Worm (Caenorhabditis elegans) whole organism, mixed stage, embryonic: Measurements from ENCODE around the gene F52G3.7.

Experiments used
- bed-3 ChIP-seq: fragments of 200-800 bp; sonication (Bioruptor generic); optimal IDR thresholded peaks from 3 replicates; lab custom pipeline; 2018; ENCODE audit warnings: mild to moderate bottlenecking, missing genetic modification characterization, moderate library complexity, missing compliant biosample characterization
- blmp-1 ChIP-seq: fragments of 150-350 bp; optimal IDR thresholded peaks from 2 replicates; lab custom pipeline; 2014; ENCODE audit warnings: missing biosample characterization, missing genetic modification characterization
- ceh-39 ChIP-seq: fragments of 150-350 bp; optimal IDR thresholded peaks from 2 replicates; lab custom pipeline; 2014; ENCODE audit warnings: missing biosample characterization, missing genetic modification characterization
- ceh-43 ChIP-seq: fragments of 200-800 bp; sonication (Bioruptor generic); optimal IDR thresholded peaks from 2 replicates; lab custom pipeline; 2018; ENCODE audit warnings: mild to moderate bottlenecking, missing genetic modification characterization, moderate library complexity, missing compliant biosample characterization
- ceh-83 ChIP-seq: fragments of 200-800 bp; sonication (Bioruptor generic); optimal IDR thresholded peaks from 2 replicates; lab custom pipeline; 2018; ENCODE audit warnings: mild to moderate bottlenecking, missing genetic modification characterization, missing compliant biosample characterization
- ces-1 ChIP-seq: fragments of 150-350 bp; optimal IDR thresholded peaks from 2 replicates; lab custom pipeline; 2014; ENCODE audit warnings: missing biosample characterization, missing genetic modification reagents, missing genetic modification characterization
- cnd-1 ChIP-seq: fragments of 200-800 bp; sonication (Bioruptor generic); optimal IDR thresholded peaks from 2 replicates; lab custom pipeline; 2018; ENCODE audit warnings: mild to moderate bottlenecking, missing genetic modification characterization, missing compliant biosample characterization
- drap-1 ChIP-seq: fragments of 200-800 bp; sonication (Bioruptor generic); optimal IDR thresholded peaks from 3 replicates; lab custom pipeline; 2018; ENCODE audit warnings: mild to moderate bottlenecking, missing genetic modification characterization, missing compliant biosample characterization
- elt-1 ChIP-seq: sonication (generic microtip); optimal IDR thresholded peaks from 2 replicates; lab custom pipeline; 2017; ENCODE audit warnings: missing genetic modification characterization, mild to moderate bottlenecking, missing compliant biosample characterization, antibody characterized with exemption, moderate library complexity, borderline replicate concordance; ENCODE audit not compliant: insufficient read depth
- flh-1 ChIP-seq: fragments of 200-800 bp; sonication (Bioruptor generic); optimal IDR thresholded peaks from 2 replicates; lab custom pipeline; 2018; ENCODE audit warnings: mild to moderate bottlenecking, missing genetic modification characterization, moderate library complexity, missing compliant biosample characterization
- ham-2 ChIP-seq: fragments of 200-800 bp; sonication (Bioruptor generic); optimal IDR thresholded peaks from 2 replicates; lab custom pipeline; 2018; ENCODE audit warnings: mild to moderate bottlenecking, missing genetic modification characterization, missing compliant biosample characterization
- lin-13 ChIP-seq: fragments of 150-350 bp; optimal IDR thresholded peaks from 2 replicates; lab custom pipeline; 2014; ENCODE audit warnings: missing biosample characterization, missing genetic modification characterization
- lin-32 ChIP-seq: fragments of 200-800 bp; sonication (Bioruptor generic); optimal IDR thresholded peaks from 2 replicates; lab custom pipeline; 2018; ENCODE audit warnings: mild to moderate bottlenecking, missing genetic modification characterization, missing compliant biosample characterization
- lsy-2 ChIP-seq: fragments of 150-350 bp; optimal IDR thresholded peaks from 2 replicates; lab custom pipeline; 2014; ENCODE audit warnings: missing biosample characterization, missing genetic modification characterization
- mab-5 ChIP-seq: fragments of 150-350 bp; optimal IDR thresholded peaks from 2 replicates; lab custom pipeline; 2014; ENCODE audit warnings: missing biosample characterization, missing genetic modification characterization
- mep-1 ChIP-seq: fragments of 150-350 bp; optimal IDR thresholded peaks from 2 replicates; lab custom pipeline; 2017; ENCODE audit warnings: missing biosample characterization, missing genetic modification reagents, missing genetic modification characterization, inconsistent platforms
- nhr-12 ChIP-seq: fragments of 150-350 bp; optimal IDR thresholded peaks from 2 replicates; lab custom pipeline; 2014; ENCODE audit warnings: missing biosample characterization, missing genetic modification characterization
- nhr-2 ChIP-seq: fragments of 150-350 bp; optimal IDR thresholded peaks from 2 replicates; lab custom pipeline; 2014; ENCODE audit warnings: missing biosample characterization, missing genetic modification characterization
- nhr-237 ChIP-seq: fragments of 150-350 bp; optimal IDR thresholded peaks from 2 replicates; lab custom pipeline; 2014; ENCODE audit warnings: missing biosample characterization, missing genetic modification characterization
- nhr-28 ChIP-seq: fragments of 150-350 bp; optimal IDR thresholded peaks from 2 replicates; lab custom pipeline; 2014; ENCODE audit warnings: missing biosample characterization, missing genetic modification characterization
- nhr-76 ChIP-seq: sonication (generic microtip); optimal IDR thresholded peaks from 2 replicates; lab custom pipeline; 2017; ENCODE audit warnings: missing biosample characterization, missing genetic modification characterization
- pha-4 ChIP-seq: fragments of 150-350 bp; optimal IDR thresholded peaks from 2 replicates; lab custom pipeline; 2018; ENCODE audit warnings: missing biosample characterization, missing genetic modification reagents, missing genetic modification characterization
- sem-2 ChIP-seq: fragments of 200-800 bp; sonication (Bioruptor generic); optimal IDR thresholded peaks from 2 replicates; lab custom pipeline; 2018; ENCODE audit warnings: mild to moderate bottlenecking, missing genetic modification characterization, missing compliant biosample characterization
- snpc-4 ChIP-seq: fragments of 150-350 bp; optimal IDR thresholded peaks from 2 replicates; lab custom pipeline; 2014; ENCODE audit warnings: missing biosample characterization, missing genetic modification characterization
- sptf-1 ChIP-seq: sonication (generic microtip); optimal IDR thresholded peaks from 2 replicates; lab custom pipeline; 2017; ENCODE audit warnings: mild to moderate bottlenecking, missing genetic modification characterization, moderate library complexity, missing compliant biosample characterization
- tbx-8 ChIP-seq: fragments of 200-800 bp; sonication (Bioruptor generic); optimal IDR thresholded peaks from 2 replicates; lab custom pipeline; 2018; ENCODE audit warnings: mild to moderate bottlenecking, missing genetic modification characterization, moderate library complexity, missing compliant biosample characterization
- unc-120 ChIP-seq: sonication (generic microtip); optimal IDR thresholded peaks from 2 replicates; lab custom pipeline; 2017; ENCODE audit warnings: missing genetic modification characterization, missing compliant biosample characterization; ENCODE audit not compliant: poor library complexity, severe bottlenecking
- unc-39 ChIP-seq: fragments of 150-350 bp; optimal IDR thresholded peaks from 2 replicates; lab custom pipeline; 2014; ENCODE audit warnings: missing biosample characterization, missing genetic modification characterization
- unc-62 ChIP-seq: fragments of 150-350 bp; optimal IDR thresholded peaks from 2 replicates; lab custom pipeline; 2014; ENCODE audit warnings: missing biosample characterization, missing genetic modification reagents, missing genetic modification characterization
- zip-8 ChIP-seq: fragments of 150-350 bp; optimal IDR thresholded peaks from 2 replicates; lab custom pipeline; 2014; ENCODE audit warnings: missing biosample characterization, missing genetic modification characterization
- ztf-11 ChIP-seq: fragments of 150-350 bp; optimal IDR thresholded peaks from 2 replicates; lab custom pipeline; 2014; ENCODE audit warnings: missing biosample characterization, missing genetic modification characterization

Gene F52G3.7

ce11 chrX:16988367-16988766 is 24.6 kb downstream of the F52G3.7 start:
- TF ChIP-seq cnd-1: peak; percentile 54
- no peak for TF ChIP-seq zip-8 (tag; lab: Kevin White, UChicago)
- peak; percentile 2 for TF ChIP-seq nhr-2 (tag; lab: Kevin White, UChicago)
- peak; percentile 34 for TF ChIP-seq unc-62
- TF ChIP-seq lin-32 (GFP tag; lab: Kevin White, UChicago): peak; percentile 69

- peak; percentile 100 for TF ChIP-seq ces-1 (GFP tag; lab: Kevin White, UChicago)
- peak; percentile 10 for TF ChIP-seq nhr-237 (tag; lab: Kevin White, UChicago)
- no peak for TF ChIP-seq lsy-2 (tag; lab: Kevin White, UChicago)
- no peak for TF ChIP-seq bed-3
- TF ChIP-seq, all 35 proteins: peak for 2
Measured at ce11 chrX:16991437-16991836, 27.7 kb downstream of the F52G3.7 start.

- TF ChIP-seq sem-2 (GFP tag; lab: Kevin White, UChicago) (no peak), elt-1 (tag; lab: Kevin White, UChicago) (no peak), pha-4 (tag; lab: Kevin White, UChicago) (no peak), unc-120 (tag; lab: Kevin White, UChicago) (no peak), drap-1 (GFP tag; lab: Kevin White, UChicago) (no peak), flh-1 (GFP tag; lab: Kevin White, UChicago) (no peak), mep-1 (tag; lab: Kevin White, UChicago) (no peak), snpc-4 (tag; lab: Kevin White, UChicago) (no peak), unc-39 (tag; lab: Kevin White, UChicago) (no peak), nhr-28 (tag; lab: Kevin White, UChicago) (no peak), nhr-237 (tag; lab: Kevin White, UChicago) (no peak), ztf-11 (tag; lab: Kevin White, UChicago) (no peak), blmp-1 (tag; lab: Kevin White, UChicago) (no peak), lin-13 (tag; lab: Kevin White, UChicago) (no peak), bed-3 (no peak), zip-8 (tag; lab: Kevin White, UChicago) (no peak)
Measured at ce11 chrX:16993524-16993923, 29.8 kb downstream of the F52G3.7 start.

- no peak for TF ChIP-seq sptf-1
- TF ChIP-seq ces-1 (GFP tag; lab: Kevin White, UChicago): peak; percentile 51
Measured at ce11 chrX:16994417-16994816, 30.7 kb downstream of the F52G3.7 start.

ce11 chrX:16995149-16995885 is 31.6 kb downstream of the F52G3.7 start:
- TF ChIP-seq ham-2 (GFP tag; lab: Kevin White, UChicago) (no peak), snpc-4 (tag; lab: Kevin White, UChicago) (no peak), nhr-12 (no peak), mep-1 (tag; lab: Kevin White, UChicago) (no peak), nhr-28 (tag; lab: Kevin White, UChicago) (no peak), lin-32 (GFP tag; lab: Kevin White, UChicago) (no peak), nhr-76 (no peak), sem-2 (GFP tag; lab: Kevin White, UChicago) (no peak), zip-8 (tag; lab: Kevin White, UChicago) (no peak), tbx-8 (no peak), ceh-83 (GFP tag; lab: Kevin White, UChicago) (no peak), pha-4 (tag; lab: Kevin White, UChicago) (no peak), mab-5 (no peak), ces-1 (GFP tag; lab: Kevin White, UChicago) (no peak), ceh-43 (no peak), ceh-39 (no peak), cnd-1 (no peak), sptf-1 (no peak)
